Worm (Caenorhabditis elegans) whole organism, L4 larva: ENCODE results near the gene R02F2.8.

Experiments used
- D1046.2 ChIP-seq: fragments of 200-800 bp; sonication (Bioruptor generic); IDR thresholded peaks from 2 replicates; pipeline ENCODE4 v1.3.6; 2022; ENCODE audit warnings: missing genetic modification characterization, missing compliant biosample characterization
- R02D3.7 ChIP-seq: fragments of 150-350 bp; sonication (generic microtip); optimal IDR thresholded peaks from 3 replicates; lab custom pipeline; 2014; ENCODE audit warnings: missing biosample characterization, missing genetic modification characterization
- T20F7.1 ChIP-seq: fragments of 200-800 bp; sonication (Bioruptor generic); optimal IDR thresholded peaks from 2 replicates; lab custom pipeline; 2018; ENCODE audit warnings: mild to moderate bottlenecking, missing genetic modification characterization, missing compliant biosample characterization
- Y48G9A.11 ChIP-seq: fragments of 200-800 bp; sonication (Bioruptor generic); IDR thresholded peaks from 2 replicates; pipeline ENCODE4 v1.3.6; 2022; ENCODE audit warnings: missing genetic modification reagents, missing genetic modification characterization, missing compliant biosample characterization
- ama-1 ChIP-seq: fragments of 150-350 bp; optimal IDR thresholded peaks from 2 replicates; lab custom pipeline; 2014; ENCODE audit warnings: inconsistent platforms, mixed read lengths
- attf-4 ChIP-seq: sonication (generic microtip); optimal IDR thresholded peaks from 3 replicates; lab custom pipeline; 2017; ENCODE audit warnings: missing biosample characterization, missing genetic modification characterization
- ceh-28 ChIP-seq: fragments of 150-350 bp; optimal IDR thresholded peaks from 2 replicates; lab custom pipeline; 2014; ENCODE audit warnings: missing biosample characterization, missing genetic modification reagents, missing genetic modification characterization
- ceh-44 ChIP-seq: fragments of 200-800 bp; sonication (Bioruptor generic); IDR thresholded peaks from 2 replicates; pipeline ENCODE4 v1.3.6; 2022; ENCODE audit warnings: missing genetic modification reagents, missing genetic modification characterization, missing compliant biosample characterization
- ceh-62 ChIP-seq: sonication (generic microtip); optimal IDR thresholded peaks from 2 replicates; lab custom pipeline; 2017; ENCODE audit warnings: missing biosample characterization, missing genetic modification characterization
- cey-2 ChIP-seq: sonication (generic microtip); optimal IDR thresholded peaks from 3 replicates; lab custom pipeline; 2017; ENCODE audit warnings: missing genetic modification characterization, mild to moderate bottlenecking, missing compliant biosample characterization, antibody characterized with exemption, borderline replicate concordance; ENCODE audit not compliant: insufficient read depth
- daf-12 ChIP-seq: fragments of 150-350 bp; optimal IDR thresholded peaks from 2 replicates; lab custom pipeline; 2014; ENCODE audit warnings: missing biosample characterization, missing genetic modification reagents, missing genetic modification characterization
- daf-16 ChIP-seq, 3 experiments: sonication (generic microtip); optimal IDR thresholded peaks; 2 replicates each; lab custom pipeline; 2016 to 2017; ENCODE audit warnings: missing genetic modification characterization in 3 of 3, missing genetic modification reagents in 3 of 3, mild to moderate bottlenecking in 2 of 3, missing compliant biosample characterization in 2 of 3, missing biosample characterization in 1 of 3, moderate library complexity in 1 of 3
- daf-8 ChIP-seq: fragments of 200-800 bp; sonication (Bioruptor generic); IDR thresholded peaks from 2 replicates; pipeline ENCODE4 v1.3.6; 2022; ENCODE audit warnings: missing genetic modification characterization, missing compliant biosample characterization
- dmd-8 ChIP-seq: fragments of 200-800 bp; sonication (Bioruptor generic); IDR thresholded peaks from 2 replicates; pipeline ENCODE4 v1.3.6; 2022; ENCODE audit warnings: missing genetic modification characterization, missing compliant biosample characterization
- dve-1 ChIP-seq: sonication (generic microtip); optimal IDR thresholded peaks from 2 replicates; lab custom pipeline; 2017; ENCODE audit warnings: antibody characterized with exemption, mild to moderate bottlenecking, missing genetic modification characterization, missing compliant biosample characterization; ENCODE audit not compliant: insufficient read depth
- egl-43 ChIP-seq: fragments of 200-800 bp; sonication (Bioruptor generic); IDR thresholded peaks from 2 replicates; pipeline ENCODE4 v1.3.6; 2022; ENCODE audit warnings: missing genetic modification reagents, missing genetic modification characterization, missing compliant biosample characterization
- fkh-10 ChIP-seq: fragments of 150-350 bp; optimal IDR thresholded peaks from 2 replicates; lab custom pipeline; 2014; ENCODE audit warnings: missing biosample characterization, missing genetic modification reagents, missing genetic modification characterization
- fos-1 ChIP-seq: fragments of 150-350 bp; optimal IDR thresholded peaks from 2 replicates; lab custom pipeline; 2014; ENCODE audit warnings: missing biosample characterization, missing genetic modification characterization
- hif-1 ChIP-seq, 2 experiments: sonication (generic microtip); optimal IDR thresholded peaks; 2 replicates each; lab custom pipeline; 2016 to 2017; ENCODE audit warnings: missing compliant biosample characterization in 2 of 2, missing genetic modification characterization in 2 of 2, missing genetic modification reagents in 2 of 2, missing genotype in 2 of 2, mild to moderate bottlenecking in 1 of 2
- hlh-30 ChIP-seq: sonication (generic microtip); optimal IDR thresholded peaks from 2 replicates; lab custom pipeline; 2017; ENCODE audit warnings: antibody characterized with exemption, mild to moderate bottlenecking, missing genetic modification characterization, missing compliant biosample characterization; ENCODE audit not compliant: insufficient read depth
- hmg-1.1 ChIP-seq: fragments of 200-800 bp; sonication (Bioruptor generic); IDR thresholded peaks from 2 replicates; pipeline ENCODE4 v1.3.6; 2022; ENCODE audit warnings: missing genetic modification reagents, missing genetic modification characterization, missing compliant biosample characterization
- jun-1 ChIP-seq: fragments of 150-350 bp; optimal IDR thresholded peaks from 2 replicates; lab custom pipeline; 2014; ENCODE audit warnings: missing biosample characterization, missing genetic modification reagents, missing genetic modification characterization
- lim-7 ChIP-seq: fragments of 200-800 bp; sonication (Bioruptor generic); IDR thresholded peaks from 2 replicates; pipeline ENCODE4 v1.3.6; 2022; ENCODE audit warnings: missing genetic modification characterization, missing compliant biosample characterization
- lsy-2 ChIP-seq, 2 experiments: fragments of 150-350 bp in 1 of 2; sonication (generic microtip) in 1 of 2; optimal IDR thresholded peaks; 2 replicates each; lab custom pipeline; 2014 to 2017; ENCODE audit warnings: missing biosample characterization in 2 of 2, missing genetic modification characterization in 2 of 2
- madf-9 ChIP-seq: fragments of 200-800 bp; sonication (Bioruptor generic); conservative IDR thresholded peaks from 2 replicates; pipeline ENCODE4 v1.3.6; 2022; ENCODE audit warnings: missing genetic modification reagents, missing genetic modification characterization, missing compliant biosample characterization
- mdl-1 ChIP-seq, 2 experiments: fragments of 150-350 bp in 1 of 2; sonication (generic microtip) in 1 of 2; optimal IDR thresholded peaks; 2 replicates each; lab custom pipeline; 2014 to 2017; ENCODE audit warnings: missing biosample characterization in 2 of 2, missing genetic modification characterization in 2 of 2
- mdt-29 ChIP-seq: fragments of 200-800 bp; sonication (Bioruptor generic); IDR thresholded peaks from 2 replicates; pipeline ENCODE4 v1.3.6; 2022; ENCODE audit warnings: missing genetic modification reagents, missing genetic modification characterization, missing compliant biosample characterization
- mep-1 ChIP-seq: fragments of 150-350 bp; sonication (generic microtip); optimal IDR thresholded peaks from 3 replicates; lab custom pipeline; 2014; ENCODE audit warnings: missing biosample characterization, missing genetic modification characterization
- mxl-2 ChIP-seq: fragments of 200-800 bp; sonication (Bioruptor generic); conservative IDR thresholded peaks from 2 replicates; pipeline ENCODE4 v1.3.6; 2022; ENCODE audit warnings: missing genetic modification reagents, missing genetic modification characterization, missing compliant biosample characterization
- mxl-3 ChIP-seq: fragments of 200-800 bp; sonication (Bioruptor generic); optimal IDR thresholded peaks from 2 replicates; lab custom pipeline; 2018; ENCODE audit warnings: mild to moderate bottlenecking, missing genetic modification characterization, missing compliant biosample characterization
- nhr-10 ChIP-seq: fragments of 150-350 bp; optimal IDR thresholded peaks from 2 replicates; lab custom pipeline; 2014; ENCODE audit warnings: missing biosample characterization, missing genetic modification characterization
- nhr-102 ChIP-seq: sonication (generic microtip); optimal IDR thresholded peaks from 2 replicates; lab custom pipeline; 2016; ENCODE audit warnings: mild to moderate bottlenecking, missing genetic modification characterization, moderate library complexity, missing compliant biosample characterization
- nhr-11 ChIP-seq: fragments of 150-350 bp; optimal IDR thresholded peaks from 2 replicates; lab custom pipeline; 2014; ENCODE audit warnings: missing biosample characterization, missing genetic modification characterization
- nhr-25 ChIP-seq: sonication (generic microtip); optimal IDR thresholded peaks from 2 replicates; lab custom pipeline; 2017; ENCODE audit warnings: missing genetic modification characterization, mild to moderate bottlenecking, missing compliant biosample characterization, antibody characterized with exemption, moderate library complexity, borderline replicate concordance; ENCODE audit not compliant: insufficient read depth
- nhr-28 ChIP-seq: fragments of 150-350 bp; optimal IDR thresholded peaks from 2 replicates; lab custom pipeline; 2014; ENCODE audit warnings: missing biosample characterization, missing genetic modification characterization
- nhr-6 ChIP-seq: fragments of 150-350 bp; optimal IDR thresholded peaks from 2 replicates; lab custom pipeline; 2014; ENCODE audit warnings: missing biosample characterization, missing genetic modification characterization
- nhr-76 ChIP-seq: fragments of 150-350 bp; optimal IDR thresholded peaks from 2 replicates; lab custom pipeline; 2014; ENCODE audit warnings: missing biosample characterization, missing genetic modification characterization
- pqm-1 ChIP-seq: sonication (generic microtip); optimal IDR thresholded peaks from 2 replicates; lab custom pipeline; 2017; ENCODE audit warnings: missing biosample characterization, missing genetic modification characterization
- rbr-2 ChIP-seq: sonication (generic microtip); optimal IDR thresholded peaks from 2 replicates; lab custom pipeline; 2016; ENCODE audit warnings: missing genotype, missing genetic modification characterization, missing compliant biosample characterization
- sdz-12 ChIP-seq: fragments of 200-800 bp; sonication (Bioruptor generic); optimal IDR thresholded peaks from 2 replicates; lab custom pipeline; 2018; ENCODE audit warnings: mild to moderate bottlenecking, missing genetic modification characterization, missing compliant biosample characterization
- skn-1 ChIP-seq: fragments of 150-350 bp; optimal IDR thresholded peaks from 2 replicates; lab custom pipeline; 2014; ENCODE audit warnings: missing biosample characterization, missing genetic modification characterization
- tra-1 ChIP-seq: fragments of 200-800 bp; sonication (Bioruptor generic); IDR thresholded peaks from 2 replicates; pipeline ENCODE4 v1.3.6; 2022; ENCODE audit warnings: missing genetic modification reagents, missing genetic modification characterization, missing compliant biosample characterization
- vab-7 ChIP-seq: fragments of 200-800 bp; sonication (Bioruptor generic); IDR thresholded peaks from 2 replicates; pipeline ENCODE4 v1.3.6; 2022; ENCODE audit warnings: missing genetic modification reagents, missing genetic modification characterization, missing compliant biosample characterization
- ztf-7 ChIP-seq: fragments of 150-350 bp; optimal IDR thresholded peaks from 2 replicates; lab custom pipeline; 2014; ENCODE audit warnings: missing biosample characterization, missing genetic modification characterization

Gene R02F2.8

DNA sequence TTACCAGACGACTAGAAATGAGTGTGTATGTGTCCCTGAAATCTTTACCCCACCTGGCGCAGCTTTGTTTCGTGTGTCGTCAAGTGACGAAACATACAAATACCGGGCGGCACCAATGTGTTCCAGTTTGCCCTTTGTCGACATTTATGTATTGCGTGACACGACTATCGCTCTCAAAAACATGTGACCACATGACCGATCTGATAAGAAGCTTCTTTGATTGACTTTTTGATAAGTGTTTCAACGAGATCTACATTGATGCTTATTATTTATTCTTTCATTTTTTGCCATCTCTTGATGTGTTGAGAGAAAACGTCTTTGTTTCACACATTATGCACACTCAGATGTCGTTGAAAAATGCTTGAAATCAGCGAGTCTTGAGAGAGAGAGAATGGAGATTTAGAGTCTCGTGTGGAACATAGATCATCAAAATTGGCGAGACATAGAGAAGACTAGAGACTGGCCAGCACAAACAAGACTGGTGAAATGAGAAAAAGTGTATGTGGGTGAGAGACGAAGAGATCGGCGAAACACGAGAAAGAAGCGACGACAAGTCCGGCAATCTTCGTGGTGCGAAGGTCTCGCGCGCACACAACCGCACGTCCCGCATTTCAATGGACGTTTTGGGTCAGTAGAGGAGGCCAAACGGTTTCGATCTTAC is 8.0 kb upstream of the R02F2.8 start (continued):
- TF ChIP-seq lsy-2 (tag; optimal IDR thresholded peaks at IDR 0.05; lab: Kevin White, UChicago) (peak; percentile 57 to 63), rbr-2 (peak; percentile 4), fkh-10 (GFP tag; lab: Kevin White, UChicago) (peak; percentile 46), nhr-25 (tag; lab: Kevin White, UChicago) (peak; percentile 57), jun-1 (tag; lab: Kevin White, UChicago) (no peak), nhr-28 (tag; lab: Kevin White, UChicago) (peak; percentile 67), mxl-3 (GFP tag; lab: Kevin White, UChicago) (peak; percentile 58), T20F7.1 (GFP tag; lab: Kevin White, UChicago) (peak; percentile 85), nhr-102 (peak; percentile 42), mep-1 (tag; lab: Kevin White, UChicago) (peak; percentile 49), nhr-10 (tag; lab: Kevin White, UChicago) (peak; percentile 65), tra-1 (GFP tag; lab: Robert Waterston, UW) (peak; percentile 33; the same call in 1 of the 2 replicates), nhr-11 (tag; lab: Kevin White, UChicago) (peak; percentile 46), fos-1 (tag; lab: Kevin White, UChicago) (no peak)

DNA sequence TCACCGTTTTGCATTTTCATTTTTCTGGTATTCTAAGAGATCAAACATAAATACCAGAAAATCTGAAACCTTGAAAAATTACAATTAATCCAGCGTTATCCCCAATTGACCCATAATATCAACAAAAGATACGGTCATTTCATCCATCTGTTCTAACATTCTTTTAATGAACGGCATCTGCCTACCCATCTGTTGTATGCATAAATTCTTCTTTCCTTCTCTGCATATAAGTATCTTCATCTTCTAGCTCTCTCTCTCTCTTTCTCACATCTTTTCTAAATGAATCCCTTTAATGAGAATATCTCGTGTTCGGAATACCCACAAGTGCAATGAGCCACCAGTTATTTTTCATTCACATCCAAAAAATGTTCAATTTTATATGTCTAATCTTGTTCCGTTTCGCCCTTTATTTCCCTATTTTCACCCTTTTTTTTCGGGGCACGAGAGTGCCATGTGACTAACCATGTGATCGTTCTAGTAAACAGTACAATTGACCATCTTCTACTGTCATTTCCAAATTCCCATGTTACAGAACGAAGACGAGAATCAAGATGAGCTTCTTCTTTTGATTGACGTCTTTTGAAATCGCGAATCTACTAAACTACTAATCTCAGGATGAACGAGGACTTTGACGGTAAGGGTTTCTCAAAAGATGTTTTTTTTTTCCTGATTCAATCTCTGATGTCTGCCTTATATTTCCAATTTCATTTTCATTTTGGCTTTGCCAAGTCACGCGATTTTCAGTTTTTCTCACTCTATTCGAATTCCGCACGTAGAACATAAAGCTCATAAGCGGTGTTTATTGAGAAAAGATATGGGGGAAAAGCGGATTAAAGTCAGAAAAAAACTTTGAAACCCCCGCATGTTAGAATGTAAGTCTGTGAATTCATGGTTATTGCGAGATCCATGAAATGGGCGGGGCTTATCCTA is 6.6 kb upstream of the R02F2.8 start, which contains the start of gene R02F2.1:
Gene R02F2.1, plus strand, starts transcription at position 528 of the 930 bp plus-strand sequence.
- TF ChIP-seq mep-1 (tag; lab: Kevin White, UChicago) (peak; percentile 17), vab-7 (GFP tag; lab: Robert Waterston, UW) (no peak), mdl-1 (tag; optimal IDR thresholded peaks at IDR 0.05; lab: Kevin White, UChicago) (peak in 1 of 2 experiments; percentile 50), sdz-12 (GFP tag; lab: Kevin White, UChicago) (no peak), dve-1 (tag; lab: Kevin White, UChicago) (peak; percentile 59), T20F7.1 (GFP tag; lab: Kevin White, UChicago) (no peak), nhr-76 (tag; lab: Kevin White, UChicago) (no peak), mxl-2 (GFP tag; lab: Robert Waterston, UW) (0 out of 2 replicates have a peak, but pooled peaks have one; percentile 5), egl-43 (GFP tag; lab: Robert Waterston, UW) (no peak), jun-1 (tag; lab: Kevin White, UChicago) (no peak), dmd-8 (no peak), ceh-62 (tag; lab: Kevin White, UChicago) (no peak), daf-16 (GFP tag; optimal IDR thresholded peaks at IDR 0.05; lab: Kevin White, UChicago) (no peak), daf-16 (tag; optimal IDR thresholded peaks at IDR 0.05; lab: Kevin White, UChicago) (peak; percentile 67), cey-2 (tag; lab: Kevin White, UChicago) (no peak), nhr-6 (tag; lab: Kevin White, UChicago) (peak; percentile 0), Y48G9A.11 (GFP tag; lab: Robert Waterston, UW) (no peak), lim-7 (GFP tag; lab: Robert Waterston, UW) (0 out of 2 replicates have a peak, but pooled peaks have one; percentile 18), rbr-2 (no peak), hlh-30 (tag; lab: Kevin White, UChicago) (peak; percentile 90), R02D3.7 (no peak), daf-8 (GFP tag; lab: Robert Waterston, UW) (no peak), madf-9 (GFP tag; lab: Robert Waterston, UW) (no peak), daf-12 (tag; lab: Kevin White, UChicago) (no peak), ceh-44 (GFP tag; lab: Robert Waterston, UW) (no peak), ztf-7 (tag; lab: Kevin White, UChicago) (no peak), nhr-28 (tag; lab: Kevin White, UChicago) (peak; percentile 32), hif-1 (tag; optimal IDR thresholded peaks at IDR 0.05; lab: Kevin White, UChicago) (peak in 1 of 2 experiments; percentile 38), ama-1 (lab: Kevin White, UChicago) (peak; percentile 36), fkh-10 (GFP tag; lab: Kevin White, UChicago) (no peak), pqm-1 (tag; lab: Kevin White, UChicago) (no peak), hmg-1.1 (no peak), mdt-29 (GFP tag; lab: Robert Waterston, UW) (no peak), attf-4 (tag; lab: Kevin White, UChicago) (no peak), ceh-28 (no peak), D1046.2 (GFP tag; lab: Robert Waterston, UW) (no peak), skn-1 (tag; lab: Kevin White, UChicago) (no peak)
